Fruit fly (Drosophila melanogaster) whole organism, embryonic: ENCODE results near the gene CG1840.

Experiments
- Abd-B ChIP-seq: fragments of 200-800 bp; sonication (Bioruptor generic); optimal IDR thresholded peaks from 2 replicates; lab custom pipeline; 2018; ENCODE audit warnings: missing biosample characterization, mild to moderate bottlenecking, missing genetic modification characterization, moderate library complexity
- CG10654 ChIP-seq: fragments of 200-800 bp; sonication (Bioruptor generic); optimal IDR thresholded peaks from 2 replicates; lab custom pipeline; 2016; ENCODE audit warnings: missing biosample characterization, missing genetic modification characterization
- CG11085 ChIP-seq: fragments of 200-800 bp; sonication (Bioruptor generic); IDR thresholded peaks from 2 replicates; pipeline ENCODE4 v1.3.6; 2022; ENCODE audit warnings: missing biosample characterization, missing genetic modification characterization
- CG11093 ChIP-seq: fragments of 200-800 bp; sonication (Bioruptor generic); IDR thresholded peaks from 3 replicates; pipeline ENCODE4 v1.3.6; 2022; ENCODE audit warnings: missing biosample characterization, missing genetic modification characterization
- CG11247 ChIP-seq: fragments of 200-800 bp; sonication (Bioruptor generic); IDR thresholded peaks from 2 replicates; pipeline ENCODE4 v1.3.6; 2022; ENCODE audit warnings: missing biosample characterization, missing genetic modification characterization
- CG11695 ChIP-seq: fragments of 200-800 bp; sonication (Bioruptor generic); IDR thresholded peaks from 3 replicates; pipeline ENCODE4 v1.3.6; 2022; ENCODE audit warnings: missing biosample characterization, missing genetic modification characterization
- CG14860 ChIP-seq: fragments of 200-800 bp; sonication (Bioruptor generic); IDR thresholded peaks from 3 replicates; pipeline ENCODE4 v1.3.6; 2022; ENCODE audit warnings: missing biosample characterization, missing genetic modification characterization; ENCODE audit not compliant: partially characterized antibody
- CG1529 ChIP-seq: fragments of 200-800 bp; sonication (Bioruptor generic); optimal IDR thresholded peaks from 3 replicates; lab custom pipeline; 2018; ENCODE audit warnings: missing biosample characterization, missing genetic modification characterization
- CG1647 ChIP-seq: fragments of 200-800 bp; sonication (Bioruptor generic); optimal IDR thresholded peaks from 3 replicates; lab custom pipeline; 2016; ENCODE audit warnings: missing biosample characterization, missing genetic modification characterization
- CG16863 ChIP-seq: fragments of 200-800 bp; sonication (Bioruptor generic); optimal IDR thresholded peaks from 3 replicates; lab custom pipeline; 2016; ENCODE audit warnings: missing biosample characterization, missing genetic modification characterization
- CG18476 ChIP-seq: fragments of 200-800 bp; sonication (Bioruptor generic); optimal IDR thresholded peaks from 2 replicates; lab custom pipeline; 2016; ENCODE audit warnings: missing biosample characterization, mild to moderate bottlenecking, missing genetic modification characterization
- CG2116 ChIP-seq: fragments of 200-800 bp; sonication (Bioruptor generic); optimal IDR thresholded peaks from 3 replicates; lab custom pipeline; 2018; ENCODE audit warnings: missing biosample characterization, mild to moderate bottlenecking, missing genetic modification characterization
- CG2678 ChIP-seq: fragments of 200-800 bp; sonication (Bioruptor generic); optimal IDR thresholded peaks from 3 replicates; lab custom pipeline; 2019; ENCODE audit warnings: missing biosample characterization, mild to moderate bottlenecking, missing genetic modification characterization, moderate library complexity
- CG3163 ChIP-seq: fragments of 200-800 bp; sonication (Bioruptor generic); optimal IDR thresholded peaks from 3 replicates; lab custom pipeline; 2016; ENCODE audit warnings: missing biosample characterization, missing genetic modification characterization
- CG3995 ChIP-seq: fragments of 200-800 bp; sonication (Bioruptor generic); optimal IDR thresholded peaks from 3 replicates; lab custom pipeline; 2016; ENCODE audit warnings: missing biosample characterization, missing genetic modification characterization
- CG43689 ChIP-seq: fragments of 200-800 bp; sonication (Bioruptor generic); IDR thresholded peaks from 2 replicates; pipeline ENCODE4 v1.3.6; 2022; ENCODE audit warnings: missing biosample characterization, missing genetic modification characterization
- CG4707 ChIP-seq: fragments of 200-800 bp; sonication (Bioruptor generic); optimal IDR thresholded peaks from 2 replicates; lab custom pipeline; 2018; ENCODE audit warnings: missing biosample characterization, mild to moderate bottlenecking, missing genetic modification characterization, moderate library complexity
- CG5245 ChIP-seq: fragments of 200-800 bp; sonication (Bioruptor generic); optimal IDR thresholded peaks from 3 replicates; lab custom pipeline; 2016; ENCODE audit warnings: missing biosample characterization, missing genetic modification characterization
- CG5953 ChIP-seq: fragments of 200-800 bp; sonication (Bioruptor generic); IDR thresholded peaks from 2 replicates; pipeline ENCODE4 v1.3.6; 2022; ENCODE audit warnings: missing biosample characterization, missing genetic modification characterization
- CG6813 ChIP-seq: fragments of 200-800 bp; sonication (Bioruptor generic); optimal IDR thresholded peaks from 2 replicates; lab custom pipeline; 2017; ENCODE audit warnings: missing biosample characterization, missing genetic modification characterization, mild to moderate bottlenecking, moderate library complexity, missing genetic modification reagents
- CG7839 ChIP-seq: fragments of 200-800 bp; sonication (Bioruptor generic); optimal IDR thresholded peaks from 3 replicates; lab custom pipeline; 2018; ENCODE audit warnings: missing biosample characterization, mild to moderate bottlenecking, missing genetic modification characterization, moderate library complexity
- CG7928 ChIP-seq: fragments of 200-800 bp; sonication (Bioruptor generic); optimal IDR thresholded peaks from 2 replicates; lab custom pipeline; 2017; ENCODE audit warnings: missing biosample characterization, mild to moderate bottlenecking, missing genetic modification characterization
- CG9876 ChIP-seq: fragments of 200-800 bp; sonication (Bioruptor generic); optimal IDR thresholded peaks from 2 replicates; lab custom pipeline; 2016; ENCODE audit warnings: missing biosample characterization, missing genetic modification characterization
- CrebB ChIP-seq: fragments of 200-800 bp; sonication (Bioruptor generic); optimal IDR thresholded peaks from 3 replicates; lab custom pipeline; 2018; ENCODE audit warnings: missing biosample characterization, mild to moderate bottlenecking, missing genetic modification characterization
- Elba2 ChIP-seq: fragments of 200-800 bp; sonication (Bioruptor generic); optimal IDR thresholded peaks from 3 replicates; lab custom pipeline; 2016; ENCODE audit warnings: missing biosample characterization, missing genetic modification characterization
- Fer1 ChIP-seq: fragments of 200-800 bp; sonication (Bioruptor generic); optimal IDR thresholded peaks from 2 replicates; lab custom pipeline; 2017; ENCODE audit warnings: missing biosample characterization, mild to moderate bottlenecking, missing genetic modification characterization
- Hr51 ChIP-seq, 2 experiments: fragments of 200-800 bp; sonication (Bioruptor generic); optimal IDR thresholded peaks; 2 replicates in 1 of 2; 3 replicates in 1 of 2; lab custom pipeline; 2016 to 2018; ENCODE audit warnings: missing biosample characterization in 2 of 2, missing genetic modification characterization in 2 of 2, mild to moderate bottlenecking in 1 of 2, moderate library complexity in 1 of 2
- Lhr ChIP-seq: fragments of 200-800 bp; sonication (Bioruptor generic); optimal IDR thresholded peaks from 3 replicates; lab custom pipeline; 2017; ENCODE audit warnings: mild to moderate bottlenecking, missing biosample characterization, missing genetic modification reagents, missing genetic modification characterization
- Lpt ChIP-seq: fragments of >200 bp; optimal IDR thresholded peaks from 2 replicates; lab custom pipeline; 2018; ENCODE audit warnings: missing biosample characterization, missing genetic modification characterization
- Myb ChIP-seq: fragments of 200-800 bp; sonication (Bioruptor generic); optimal IDR thresholded peaks from 2 replicates; lab custom pipeline; 2016; ENCODE audit warnings: missing biosample characterization, missing genetic modification characterization
- Nf-YC ChIP-seq: fragments of 200-800 bp; optimal IDR thresholded peaks from 3 replicates; lab custom pipeline; 2019; ENCODE audit warnings: missing biosample characterization, mild to moderate bottlenecking, missing genetic modification characterization, moderate library complexity
- Rfx ChIP-seq: fragments of 200-800 bp; sonication (Bioruptor generic); IDR thresholded peaks from 2 replicates; pipeline ENCODE4 v1.3.6; 2022; ENCODE audit warnings: missing biosample characterization, missing genetic modification characterization
- Rx ChIP-seq: fragments of 200-800 bp; sonication (Bioruptor generic); IDR thresholded peaks from 2 replicates; pipeline ENCODE4 v1.3.6; 2022; ENCODE audit warnings: missing biosample characterization, missing genetic modification characterization
- Scr ChIP-seq: fragments of 200-800 bp; sonication (Bioruptor generic); IDR thresholded peaks from 2 replicates; pipeline ENCODE4 v1.3.6; 2022; ENCODE audit warnings: missing biosample characterization, missing genetic modification characterization; ENCODE audit not compliant: partially characterized antibody
- aop ChIP-seq: fragments of 200-800 bp; sonication (Bioruptor generic); IDR thresholded peaks from 2 replicates; pipeline ENCODE4 v1.3.6; 2022; ENCODE audit warnings: missing biosample characterization, missing genetic modification characterization
- bbx ChIP-seq: fragments of 200-800 bp; sonication (Bioruptor generic); IDR thresholded peaks from 2 replicates; pipeline ENCODE4 v1.3.6; 2022; ENCODE audit warnings: missing biosample characterization, missing genetic modification characterization; ENCODE audit not compliant: partially characterized antibody
- bsh ChIP-seq, 2 experiments: fragments of 200-800 bp; sonication (Bioruptor generic); optimal IDR thresholded peaks; 2 replicates each; lab custom pipeline; 2017 to 2018; ENCODE audit warnings: mild to moderate bottlenecking in 2 of 2, missing biosample characterization in 2 of 2, missing genetic modification characterization in 2 of 2, moderate library complexity in 1 of 2
- eyg ChIP-seq: fragments of 200-800 bp; sonication (Bioruptor generic); optimal IDR thresholded peaks from 3 replicates; lab custom pipeline; 2016; ENCODE audit warnings: missing biosample characterization, missing genetic modification characterization
- gro ChIP-seq: fragments of 200-800 bp; sonication (Bioruptor generic); optimal IDR thresholded peaks from 2 replicates; lab custom pipeline; 2016; ENCODE audit warnings: missing biosample characterization, missing genetic modification characterization
- h ChIP-seq: fragments of >200 bp; optimal IDR thresholded peaks from 2 replicates; lab custom pipeline; 2017
- her ChIP-seq: fragments of 200-800 bp; sonication (Bioruptor generic); optimal IDR thresholded peaks from 2 replicates; lab custom pipeline; 2016; ENCODE audit warnings: missing biosample characterization, missing genetic modification characterization
- hkb ChIP-seq, 2 experiments: fragments of 200-800 bp in 1 of 2; fragments of >200 bp in 1 of 2; sonication (Bioruptor generic) in 1 of 2; IDR thresholded peaks in 1 of 2; optimal IDR thresholded peaks in 1 of 2; 2 replicates each; pipeline versions ENCODE4 v1.3.6 to Lab custom; 2017 to 2022; ENCODE audit warnings: missing biosample characterization in 1 of 2, missing genetic modification characterization in 1 of 2
- maf-S ChIP-seq: fragments of 200-800 bp; sonication (Bioruptor generic); optimal IDR thresholded peaks from 2 replicates; lab custom pipeline; 2016; ENCODE audit warnings: missing biosample characterization, missing genetic modification characterization
- mld ChIP-seq: fragments of 200-800 bp; sonication (Bioruptor generic); IDR thresholded peaks from 3 replicates; pipeline ENCODE4 v1.3.6; 2022; ENCODE audit warnings: missing biosample characterization, missing genetic modification characterization; ENCODE audit not compliant: partially characterized antibody
- nau ChIP-seq: fragments of 200-800 bp; sonication (Bioruptor generic); optimal IDR thresholded peaks from 3 replicates; lab custom pipeline; 2017; ENCODE audit warnings: missing biosample characterization, mild to moderate bottlenecking, missing genetic modification characterization, missing genetic modification reagents
- ranshi ChIP-seq: fragments of 200-800 bp; sonication (Bioruptor generic); IDR thresholded peaks from 2 replicates; pipeline ENCODE4 v1.3.6; 2022; ENCODE audit warnings: missing biosample characterization, missing genetic modification characterization
- sima ChIP-seq: fragments of 200-800 bp; sonication (Bioruptor generic); optimal IDR thresholded peaks from 2 replicates; lab custom pipeline; 2016; ENCODE audit warnings: missing biosample characterization, missing genetic modification characterization
- slou ChIP-seq: fragments of 200-800 bp; sonication (Bioruptor generic); optimal IDR thresholded peaks from 3 replicates; lab custom pipeline; 2016; ENCODE audit warnings: missing biosample characterization, missing genetic modification characterization
- sr ChIP-seq: fragments of 200-800 bp; sonication (Bioruptor generic); IDR thresholded peaks from 3 replicates; pipeline ENCODE4 v1.3.6; 2022; ENCODE audit warnings: missing biosample characterization, missing genetic modification characterization
- tna ChIP-seq: fragments of 200-800 bp; sonication (Bioruptor generic); IDR thresholded peaks from 2 replicates; pipeline ENCODE4 v1.3.6; 2022; ENCODE audit warnings: missing biosample characterization, missing genetic modification characterization; ENCODE audit not compliant: partially characterized antibody
- unc-4 ChIP-seq: fragments of 200-800 bp; sonication (Bioruptor generic); IDR thresholded peaks from 2 replicates; pipeline ENCODE4 v1.3.6; 2022; ENCODE audit warnings: missing biosample characterization, missing genetic modification characterization; ENCODE audit not compliant: partially characterized antibody

Gene CG1840

dm6 chrX:11905144-11905543 lies 17.0 kb downstream of the CG1840 start, which contains the start of gene Upf1 (continued):
- TF ChIP-seq bsh (GFP tag; optimal IDR thresholded peaks at IDR 0.05; lab: Kevin White, UChicago) = no peak
- peak; percentile 74 for TF ChIP-seq tna (GFP tag; lab: Robert Waterston, UW)
- no peak for TF ChIP-seq slou
- no peak for TF ChIP-seq CG43689 (GFP tag; lab: Robert Waterston, UW)
- no peak for TF ChIP-seq eyg (GFP tag; lab: Kevin White, UChicago)
- TF ChIP-seq sr (GFP tag; lab: Robert Waterston, UW) = no peak
- TF ChIP-seq CG11093 (GFP tag; lab: Robert Waterston, UW) = no peak
- TF ChIP-seq CG18476 (GFP tag; lab: Kevin White, UChicago) = no peak
- TF ChIP-seq Myb (GFP tag; lab: Kevin White, UChicago) = no peak
- peak; percentile 93 for TF ChIP-seq bbx
- TF ChIP-seq sima (GFP tag; lab: Kevin White, UChicago) = no peak
- no peak for TF ChIP-seq CG16863 (GFP tag; lab: Kevin White, UChicago)
- TF ChIP-seq Abd-B (GFP tag; lab: Kevin White, UChicago) = peak; percentile 8
- no peak for TF ChIP-seq CG7839 (tag; lab: Kevin White, UChicago)
- TF ChIP-seq maf-S = no peak
- no peak for TF ChIP-seq Nf-YC (tag; lab: Kevin White, UChicago)
- TF ChIP-seq CG3995 (GFP tag; lab: Kevin White, UChicago) = peak; percentile 96
- TF ChIP-seq CG10654 (GFP tag; lab: Kevin White, UChicago) = no peak
- TF ChIP-seq gro (GFP tag; lab: Kevin White, UChicago) = no peak
- no peak for TF ChIP-seq Lhr (GFP tag; lab: Kevin White, UChicago)
- no peak for TF ChIP-seq CG1529 (GFP tag; lab: Kevin White, UChicago)
- TF ChIP-seq Fer1 (GFP tag; lab: Kevin White, UChicago) = no peak
- TF ChIP-seq CG11247 (GFP tag; lab: Robert Waterston, UW) = no peak
- TF ChIP-seq Scr (GFP tag; lab: Robert Waterston, UW) = peak; percentile 90
- TF ChIP-seq CG5953 = no peak
- TF ChIP-seq aop (GFP tag; lab: Robert Waterston, UW) = no peak
- TF ChIP-seq CG5245 (GFP tag; lab: Kevin White, UChicago) = no peak
- TF ChIP-seq CG9876 (GFP tag; lab: Kevin White, UChicago) = no peak
- TF ChIP-seq Hr51 (GFP tag; optimal IDR thresholded peaks at IDR 0.05; lab: Kevin White, UChicago) = no peak
- no peak for TF ChIP-seq nau (GFP tag; lab: Kevin White, UChicago)
- no peak for TF ChIP-seq CG1647 (GFP tag; lab: Kevin White, UChicago)
- TF ChIP-seq CG4707 = no peak
- TF ChIP-seq h = no peak
- TF ChIP-seq CG11085 (GFP tag; lab: Robert Waterston, UW) = no peak
- TF ChIP-seq Elba2 (GFP tag; lab: Kevin White, UChicago) = no peak
- peak; percentile 36 for TF ChIP-seq CG2116
- no peak for TF ChIP-seq hkb (optimal IDR thresholded peaks at IDR 0.05; lab: Kevin White, UChicago)
- no peak for TF ChIP-seq hkb (GFP tag; IDR thresholded peaks at IDR 0.05; lab: Robert Waterston, UW)
- TF ChIP-seq Lpt = no peak
- peak; percentile 54; the same call in 1 of the 2 replicates for TF ChIP-seq Rfx (GFP tag; lab: Robert Waterston, UW)
- no peak for TF ChIP-seq ranshi (GFP tag; lab: Robert Waterston, UW)
- TF ChIP-seq CG2678 (tag; lab: Kevin White, UChicago) = no peak
- peak; percentile 85 for TF ChIP-seq unc-4
- TF ChIP-seq CG14860 (GFP tag; lab: Robert Waterston, UW) = peak; percentile 90
- TF ChIP-seq Rx (GFP tag; lab: Robert Waterston, UW) = no peak
- peak; percentile 92 for TF ChIP-seq mld (GFP tag; lab: Robert Waterston, UW)
- no peak for TF ChIP-seq CG11695 (GFP tag; lab: Robert Waterston, UW)
- no peak for TF ChIP-seq her (GFP tag; lab: Kevin White, UChicago)
- no peak for TF ChIP-seq CrebB (tag; lab: Kevin White, UChicago)
- TF ChIP-seq CG6813 (GFP tag; lab: Kevin White, UChicago) = no peak
- TF ChIP-seq CG3163 (GFP tag; lab: Kevin White, UChicago) = no peak
- TF ChIP-seq CG7928 (GFP tag; lab: Kevin White, UChicago) = no peak
